Fruit fly (Drosophila melanogaster) whole organism: ENCODE data around the gene CG7692.

Experiments used
- Dll ChIP-seq: fragments of >200 bp; optimal IDR thresholded peaks from 2 replicates; lab custom pipeline; 2017
- pan ChIP-seq: fragments of >200 bp; optimal IDR thresholded peaks from 2 replicates; lab custom pipeline; 2017
- psq ChIP-seq: fragments of >200 bp; optimal IDR thresholded peaks from 2 replicates; lab custom pipeline; 2017
- usp ChIP-seq: fragments of >200 bp; optimal IDR thresholded peaks from 2 replicates; lab custom pipeline; 2017; ENCODE audit warnings: missing biosample characterization, missing genetic modification characterization, mixed read lengths

DNA sequence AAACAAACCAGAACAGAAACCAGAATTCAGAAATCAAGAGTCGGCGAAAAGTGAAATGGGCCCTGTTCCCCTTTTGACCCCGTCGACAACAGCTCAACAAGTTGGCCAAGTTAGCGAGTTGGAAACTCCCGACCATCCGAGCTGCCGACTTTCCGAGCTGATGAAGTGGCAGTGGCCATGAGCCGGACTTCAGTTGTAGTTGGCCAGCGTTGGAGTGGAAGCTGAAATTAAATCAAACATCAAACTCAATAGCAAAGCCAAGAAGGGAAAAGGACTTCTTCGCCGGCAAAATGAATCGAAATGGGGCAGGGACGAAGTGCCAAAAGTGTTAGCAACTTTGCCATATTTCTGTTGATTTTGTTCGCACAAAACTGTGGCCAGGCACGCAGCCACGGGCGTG lies 29.1 kb upstream of the CG7692 start, which contains the start of gene CG13724:
- no peak for TF ChIP-seq Dll
- no peak for TF ChIP-seq psq (lab: Kevin White, UChicago)
- no peak for TF ChIP-seq pan
- no peak for TF ChIP-seq usp (GFP tag; lab: Kevin White, UChicago)
